Worm (Caenorhabditis elegans): ENCODE data around the gene gplb-1.

- no peak for TF ChIP-seq pha-4 (tag; optimal IDR thresholded peaks at IDR 0.05)
- TF ChIP-seq M03D4.4 (tag; optimal IDR thresholded peaks at IDR 0.05) = no peak
- TF ChIP-seq unc-62 (GFP tag; optimal IDR thresholded peaks at IDR 0.05) = no peak
- TF ChIP-seq snpc-4 (tag; optimal IDR thresholded peaks at IDR 0.05) = no peak
- TF ChIP-seq unc-39 (tag; optimal IDR thresholded peaks at IDR 0.05) = no peak
- TF ChIP-seq ces-1 (GFP tag; optimal IDR thresholded peaks at IDR 0.05) = no peak
- no peak for TF ChIP-seq ham-2 (GFP tag; optimal IDR thresholded peaks at IDR 0.05)
- TF ChIP-seq mls-2 (tag; optimal IDR thresholded peaks at IDR 0.05) = no peak
- TF ChIP-seq ztf-11 (tag; optimal IDR thresholded peaks at IDR 0.05) = no peak
- no peak for TF ChIP-seq sem-2 (GFP tag; optimal IDR thresholded peaks at IDR 0.05)
- no peak for TF ChIP-seq mab-5 (tag; optimal IDR thresholded peaks at IDR 0.05)
Observed at ce11 chrV:8518283-8518682, 47.2 kb upstream of the gplb-1 start.

Data from whole organism, mixed stage, embryonic.